Fruit fly (Drosophila melanogaster) whole organism, embryonic: ENCODE measurements around the gene CAHbeta.
A peak's percentile ranks its signal among the peaks of the same experiment; 100 is the strongest.

ENCODE experiments used
- ATbp ChIP-seq: fragments of 200-800 bp; sonication (Bioruptor generic); optimal IDR thresholded peaks from 2 replicates; lab custom pipeline; 2017; ENCODE audit warnings: missing biosample characterization, mild to moderate bottlenecking, missing genetic modification characterization, missing genetic modification reagents
- Awh ChIP-seq: fragments of 200-800 bp; sonication (Bioruptor generic); IDR thresholded peaks from 2 replicates; pipeline ENCODE4, ENCODE4 v1.3.6; 2022; ENCODE audit warnings: missing biosample characterization, missing genetic modification characterization
- CG10543 ChIP-seq: fragments of 200-800 bp; sonication (Bioruptor generic); optimal IDR thresholded peaks from 3 replicates; lab custom pipeline; 2017; ENCODE audit warnings: missing biosample characterization, mild to moderate bottlenecking, missing genetic modification characterization, moderate library complexity
- CG13296 ChIP-seq: fragments of 200-800 bp; sonication (Bioruptor generic); optimal IDR thresholded peaks from 3 replicates; lab custom pipeline; 2018; ENCODE audit warnings: missing biosample characterization, mild to moderate bottlenecking, missing genetic modification characterization
- CG15011 ChIP-seq: fragments of 200-800 bp; sonication (Bioruptor generic); optimal IDR thresholded peaks from 3 replicates; lab custom pipeline; 2018; ENCODE audit warnings: missing biosample characterization, mild to moderate bottlenecking, missing genetic modification characterization
- CG15073 ChIP-seq: fragments of 200-800 bp; sonication (Bioruptor generic); optimal IDR thresholded peaks from 2 replicates; lab custom pipeline; 2016; ENCODE audit warnings: missing biosample characterization, missing genetic modification characterization
- CG1602 ChIP-seq: fragments of 200-800 bp; sonication (Bioruptor generic); optimal IDR thresholded peaks from 3 replicates; lab custom pipeline; 2016; ENCODE audit warnings: missing biosample characterization, missing genetic modification characterization
- CG16815 ChIP-seq: fragments of 200-800 bp; sonication (Bioruptor generic); optimal IDR thresholded peaks from 3 replicates; lab custom pipeline; 2017; ENCODE audit warnings: missing biosample characterization, mild to moderate bottlenecking, missing genetic modification characterization
- CG17912 ChIP-seq: fragments of 200-800 bp; sonication (Bioruptor generic); optimal IDR thresholded peaks from 2 replicates; lab custom pipeline; 2018; ENCODE audit warnings: missing biosample characterization, mild to moderate bottlenecking, missing genetic modification characterization
- CG18262 ChIP-seq: fragments of 200-800 bp; optimal IDR thresholded peaks from 3 replicates; lab custom pipeline; 2019; ENCODE audit warnings: missing biosample characterization, mild to moderate bottlenecking, missing genetic modification characterization, moderate library complexity
- CG18476 ChIP-seq: fragments of 200-800 bp; sonication (Bioruptor generic); optimal IDR thresholded peaks from 2 replicates; lab custom pipeline; 2016; ENCODE audit warnings: missing biosample characterization, mild to moderate bottlenecking, missing genetic modification characterization
- CG2116 ChIP-seq: fragments of 200-800 bp; sonication (Bioruptor generic); optimal IDR thresholded peaks from 3 replicates; lab custom pipeline; 2018; ENCODE audit warnings: missing biosample characterization, mild to moderate bottlenecking, missing genetic modification characterization
- CG3065 ChIP-seq: fragments of 200-800 bp; sonication (Bioruptor generic); optimal IDR thresholded peaks from 2 replicates; lab custom pipeline; 2016; ENCODE audit warnings: missing biosample characterization, missing genetic modification characterization
- CG3995 ChIP-seq: fragments of 200-800 bp; sonication (Bioruptor generic); optimal IDR thresholded peaks from 3 replicates; lab custom pipeline; 2016; ENCODE audit warnings: missing biosample characterization, missing genetic modification characterization
- CG42726 ChIP-seq: fragments of 200-800 bp; sonication (Bioruptor generic); IDR thresholded peaks from 2 replicates; pipeline ENCODE4 v1.3.6; 2022; ENCODE audit warnings: missing biosample characterization, missing genetic modification characterization; ENCODE audit not compliant: partially characterized antibody
- CG6791 ChIP-seq: fragments of 200-800 bp; sonication (Bioruptor generic); IDR thresholded peaks from 3 replicates; pipeline ENCODE4 v1.3.6; 2022; ENCODE audit warnings: missing biosample characterization, missing genetic modification characterization; ENCODE audit not compliant: partially characterized antibody
- CG7357 ChIP-seq: fragments of 200-800 bp; sonication (Bioruptor generic); IDR thresholded peaks from 3 replicates; pipeline ENCODE4 v1.3.6; 2022; ENCODE audit warnings: missing biosample characterization, missing genetic modification characterization
- CG8290 ChIP-seq, 3 experiments: fragments of 200-800 bp; sonication (Bioruptor generic); optimal IDR thresholded peaks; 2 replicates each; lab custom pipeline; 2016 to 2019; ENCODE audit warnings: missing biosample characterization in 3 of 3, missing genetic modification characterization in 3 of 3, mild to moderate bottlenecking in 2 of 3, moderate library complexity in 1 of 3
- Deaf1 ChIP-seq: fragments of 200-800 bp; optimal IDR thresholded peaks from 3 replicates; lab custom pipeline; 2019; ENCODE audit warnings: missing biosample characterization, mild to moderate bottlenecking, missing genetic modification characterization, moderate library complexity
- Hey ChIP-seq: fragments of 200-800 bp; sonication (Bioruptor generic); optimal IDR thresholded peaks from 3 replicates; lab custom pipeline; 2018; ENCODE audit warnings: missing biosample characterization, mild to moderate bottlenecking, missing genetic modification characterization
- MESR4 ChIP-seq: fragments of 200-800 bp; sonication (Bioruptor generic); optimal IDR thresholded peaks from 2 replicates; lab custom pipeline; 2018; ENCODE audit warnings: missing biosample characterization, mild to moderate bottlenecking, missing genetic modification characterization, moderate library complexity
- Neu2 ChIP-seq: fragments of 200-800 bp; sonication (Bioruptor generic); optimal IDR thresholded peaks from 3 replicates; lab custom pipeline; 2016; ENCODE audit warnings: missing biosample characterization, missing genetic modification characterization, borderline replicate concordance
- Ptx1 ChIP-seq: fragments of 200-800 bp; sonication (Bioruptor generic); IDR thresholded peaks from 2 replicates; pipeline ENCODE4 v1.3.6; 2022; ENCODE audit warnings: missing biosample characterization, missing genetic modification characterization
- Sry-δ ChIP-seq: fragments of 200-800 bp; sonication (Bioruptor generic); optimal IDR thresholded peaks from 2 replicates; lab custom pipeline; 2016; ENCODE audit warnings: missing biosample characterization, missing genetic modification characterization
- Taf1 ChIP-seq: fragments of 200-800 bp; sonication (Bioruptor generic); IDR thresholded peaks from 2 replicates; pipeline ENCODE4 v1.3.6; 2022; ENCODE audit warnings: missing biosample characterization, missing genetic modification characterization
- Tbp ChIP-seq: fragments of >200 bp; optimal IDR thresholded peaks from 2 replicates; lab custom pipeline; 2018; ENCODE audit warnings: missing biosample characterization, missing genetic modification characterization
- ab ChIP-seq: fragments of 200-800 bp; sonication (Bioruptor generic); optimal IDR thresholded peaks from 2 replicates; lab custom pipeline; 2016; ENCODE audit warnings: missing biosample characterization, missing genetic modification characterization
- ac ChIP-seq: fragments of 200-800 bp; sonication (Bioruptor generic); optimal IDR thresholded peaks from 3 replicates; lab custom pipeline; 2017; ENCODE audit warnings: missing biosample characterization, mild to moderate bottlenecking, missing genetic modification characterization
- bcd ChIP-seq: fragments of 200-800 bp; sonication (Bioruptor generic); optimal IDR thresholded peaks from 2 replicates; lab custom pipeline; 2017; ENCODE audit warnings: missing biosample characterization, mild to moderate bottlenecking, missing genetic modification characterization
- cad ChIP-seq: fragments of >200 bp; optimal IDR thresholded peaks from 2 replicates; lab custom pipeline; 2017; ENCODE audit warnings: missing biosample characterization, missing genetic modification characterization
- caup ChIP-seq: fragments of 200-800 bp; sonication (Bioruptor generic); optimal IDR thresholded peaks from 3 replicates; lab custom pipeline; 2017; ENCODE audit warnings: missing biosample characterization, mild to moderate bottlenecking, missing genetic modification characterization, moderate library complexity; ENCODE audit not compliant: severe bottlenecking
- chinmo ChIP-seq: fragments of 200-800 bp; sonication (Bioruptor generic); IDR thresholded peaks from 4 replicates; pipeline ENCODE4 v1.3.6; 2022; ENCODE audit warnings: missing biosample characterization, missing genetic modification characterization; ENCODE audit not compliant: partially characterized antibody
- crol ChIP-seq: fragments of 200-800 bp; sonication (Bioruptor generic); IDR thresholded peaks from 2 replicates; pipeline ENCODE4 v1.3.6; 2022; ENCODE audit warnings: missing biosample characterization, missing genetic modification characterization
- dysf ChIP-seq: fragments of 200-800 bp; sonication (Bioruptor generic); IDR thresholded peaks from 3 replicates; pipeline ENCODE4 v1.3.6; 2022; ENCODE audit warnings: missing biosample characterization, missing genetic modification characterization
- ewg ChIP-seq: fragments of 200-800 bp; sonication (Bioruptor generic); optimal IDR thresholded peaks from 3 replicates; lab custom pipeline; 2017; ENCODE audit warnings: mild to moderate bottlenecking, missing biosample characterization, missing genetic modification reagents, missing genetic modification characterization
- fu2 ChIP-seq: fragments of 200-800 bp; sonication (Bioruptor generic); optimal IDR thresholded peaks from 2 replicates; lab custom pipeline; 2016; ENCODE audit warnings: missing biosample characterization, missing genetic modification characterization
- her ChIP-seq: fragments of 200-800 bp; sonication (Bioruptor generic); optimal IDR thresholded peaks from 2 replicates; lab custom pipeline; 2016; ENCODE audit warnings: missing biosample characterization, missing genetic modification characterization
- jumu ChIP-seq: fragments of 200-800 bp; sonication (Bioruptor generic); optimal IDR thresholded peaks from 3 replicates; lab custom pipeline; 2016; ENCODE audit warnings: missing biosample characterization, missing genetic modification characterization
- klu ChIP-seq: fragments of 200-800 bp; sonication (Bioruptor generic); IDR thresholded peaks from 2 replicates; pipeline ENCODE4 v1.3.6; 2022; ENCODE audit warnings: missing biosample characterization, missing genetic modification characterization
- oc ChIP-seq: fragments of 200-800 bp; sonication (Bioruptor generic); optimal IDR thresholded peaks from 2 replicates; lab custom pipeline; 2018; ENCODE audit warnings: missing biosample characterization, mild to moderate bottlenecking, missing genetic modification characterization, moderate library complexity
- p53 ChIP-seq: fragments of 200-800 bp; sonication (Bioruptor generic); optimal IDR thresholded peaks from 2 replicates; lab custom pipeline; 2016; ENCODE audit warnings: missing biosample characterization, missing genetic modification characterization
- pros ChIP-seq: fragments of 200-800 bp; sonication (Bioruptor generic); optimal IDR thresholded peaks from 3 replicates; lab custom pipeline; 2019; ENCODE audit warnings: missing biosample characterization, mild to moderate bottlenecking, missing genetic modification characterization, moderate library complexity
- seq ChIP-seq: fragments of 200-800 bp; sonication (Bioruptor generic); IDR thresholded peaks from 2 replicates; pipeline ENCODE4 v1.3.6; 2022; ENCODE audit warnings: missing biosample characterization, missing genetic modification characterization
- shn ChIP-seq: fragments of 200-800 bp; sonication (Bioruptor generic); optimal IDR thresholded peaks from 3 replicates; lab custom pipeline; 2016; ENCODE audit warnings: missing biosample characterization, missing genetic modification characterization
- sima ChIP-seq: fragments of 200-800 bp; sonication (Bioruptor generic); optimal IDR thresholded peaks from 2 replicates; lab custom pipeline; 2016; ENCODE audit warnings: missing biosample characterization, missing genetic modification characterization
- stc ChIP-seq: fragments of 200-800 bp; sonication (Bioruptor generic); IDR thresholded peaks from 2 replicates; pipeline ENCODE4 v1.3.6; 2022; ENCODE audit warnings: missing biosample characterization, missing genetic modification characterization
- usp ChIP-seq: fragments of >200 bp; optimal IDR thresholded peaks from 2 replicates; lab custom pipeline; 2017; ENCODE audit warnings: missing biosample characterization, missing genetic modification characterization
- wor ChIP-seq: fragments of 200-800 bp; sonication (Bioruptor generic); IDR thresholded peaks from 2 replicates; pipeline ENCODE4 v1.3.6; 2022; ENCODE audit warnings: missing biosample characterization, missing genetic modification characterization
- zen2 ChIP-seq: fragments of 200-800 bp; sonication (Bioruptor generic); IDR thresholded peaks from 3 replicates; pipeline ENCODE4 v1.3.6; 2022; ENCODE audit warnings: missing biosample characterization, missing genetic modification characterization; ENCODE audit not compliant: partially characterized antibody

CAHbeta gene

dm6 chr3R:8992928-8993579 lies 12.4 kb downstream of the CAHbeta start, which contains the start of gene CG11975 (continued):
- peak; percentile 88 for TF ChIP-seq shn (GFP tag; lab: Kevin White, UChicago)
- peak; percentile 36 for TF ChIP-seq MESR4
- no peak for TF ChIP-seq crol (GFP tag; lab: Robert Waterston, UW)
- 0 out of 3 replicates have a peak, but pooled peaks have one; percentile 26 for TF ChIP-seq zen2
- TF ChIP-seq Sry-δ (GFP tag; lab: Kevin White, UChicago) = peak; percentile 96
- no peak for TF ChIP-seq ac (GFP tag; lab: Kevin White, UChicago)
- no peak for TF ChIP-seq Deaf1 (tag; lab: Kevin White, UChicago)
- peak; percentile 82 for TF ChIP-seq her (GFP tag; lab: Kevin White, UChicago)
- no peak for TF ChIP-seq bcd
- TF ChIP-seq chinmo (GFP tag; lab: Robert Waterston, UW) = no peak
- TF ChIP-seq caup (GFP tag; lab: Kevin White, UChicago) = peak; percentile 80
- no peak for TF ChIP-seq usp
- peak; percentile 96 for TF ChIP-seq klu (GFP tag; lab: Robert Waterston, UW)
- no peak for TF ChIP-seq CG15011 (GFP tag; lab: Kevin White, UChicago)
- TF ChIP-seq ewg = peak; percentile 50
- TF ChIP-seq CG3065 = peak; percentile 66
- TF ChIP-seq CG7357 (GFP tag; lab: Robert Waterston, UW) = no peak
- no peak for TF ChIP-seq ATbp (GFP tag; lab: Kevin White, UChicago)
- TF ChIP-seq CG16815 (GFP tag; lab: Kevin White, UChicago) = peak; percentile 29
- TF ChIP-seq Ptx1 = peak; percentile 58
- peak; percentile 58 for TF ChIP-seq Taf1 (GFP tag; lab: Robert Waterston, UW)
- TF ChIP-seq CG3995 (GFP tag; lab: Kevin White, UChicago) = peak; percentile 64
- peak; percentile 70 for TF ChIP-seq dysf
- no peak for TF ChIP-seq CG15073 (GFP tag; lab: Kevin White, UChicago)
- 0 out of 2 replicates have a peak, but pooled peaks have one; percentile 44 for TF ChIP-seq Awh
- TF ChIP-seq p53 (GFP tag; lab: Kevin White, UChicago) = peak; percentile 31
- no peak for TF ChIP-seq Tbp
- peak; percentile 84 for TF ChIP-seq CG8290 (GFP tag; optimal IDR thresholded peaks at IDR 0.05; lab: Kevin White, UChicago)
- peak in 1 of 2 experiments; percentile 2 for TF ChIP-seq CG8290 (tag; optimal IDR thresholded peaks at IDR 0.05; lab: Kevin White, UChicago)
- peak; percentile 65; the same call in 2 of the 3 replicates for TF ChIP-seq CG6791
- TF ChIP-seq ab (GFP tag; lab: Kevin White, UChicago) = no peak
- TF ChIP-seq CG18262 (tag; lab: Kevin White, UChicago) = peak; percentile 70
- TF ChIP-seq fu2 (GFP tag; lab: Kevin White, UChicago) = peak; percentile 85
- no peak for TF ChIP-seq CG17912 (GFP tag; lab: Kevin White, UChicago)
- TF ChIP-seq Neu2 (GFP tag; lab: Kevin White, UChicago) = peak; percentile 40
- TF ChIP-seq CG10543 (GFP tag; lab: Kevin White, UChicago) = peak; percentile 47
- no peak for TF ChIP-seq Hey
- peak; percentile 36; the same call in 1 of the 2 replicates for TF ChIP-seq wor (GFP tag; lab: Robert Waterston, UW)
- TF ChIP-seq seq (GFP tag; lab: Robert Waterston, UW) = no peak
- TF ChIP-seq stc (GFP tag; lab: Robert Waterston, UW) = no peak
- peak; percentile 66 for TF ChIP-seq sima (GFP tag; lab: Kevin White, UChicago)
- TF ChIP-seq pros (GFP tag; lab: Kevin White, UChicago) = peak; percentile 47
- no peak for TF ChIP-seq CG13296 (GFP tag; lab: Kevin White, UChicago)
- TF ChIP-seq oc = no peak
- TF ChIP-seq CG1602 (GFP tag; lab: Kevin White, UChicago) = peak; percentile 73
- no peak for TF ChIP-seq cad (GFP tag; lab: Kevin White, UChicago)
- TF ChIP-seq jumu (GFP tag; lab: Kevin White, UChicago) = peak; percentile 90
- TF ChIP-seq CG18476 = peak; percentile 65
- TF ChIP-seq CG42726 (GFP tag; lab: Robert Waterston, UW) = no peak
- peak; percentile 89 for TF ChIP-seq CG2116 (GFP tag; lab: Kevin White, UChicago)
